Worm (Caenorhabditis elegans): ENCODE results near the gene grld-1.

The grld-1 gene

DNA sequence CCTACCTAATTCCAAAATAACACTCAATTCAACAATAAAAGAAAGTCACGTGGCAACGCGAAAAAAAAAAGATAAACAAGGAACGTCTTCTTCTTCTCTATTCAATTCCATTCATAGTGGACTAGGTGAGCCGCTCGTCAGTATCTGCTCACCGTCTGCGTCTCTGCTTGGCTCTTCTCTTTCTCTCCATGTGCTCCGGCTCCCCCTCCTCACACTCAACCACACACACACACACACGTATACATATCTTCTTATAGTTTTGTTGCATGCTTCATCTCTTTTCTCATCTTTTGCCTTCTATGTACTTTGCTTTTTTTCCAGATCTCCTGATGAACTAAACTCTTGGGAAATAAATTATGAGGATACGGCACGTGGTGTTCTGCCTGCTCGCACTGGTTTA, 6.4 kb upstream of the grld-1 start, which contains the start of gene daf-1 (continued):
- TF ChIP-seq F52B5.7 (tag; optimal IDR thresholded peaks at IDR 0.05): no peak
- TF ChIP-seq hmg-1.2 (GFP tag; IDR thresholded peaks at IDR 0.05): peak; percentile 58; the same call in 1 of the 2 replicates
- TF ChIP-seq hsf-1 (GFP tag; IDR thresholded peaks at IDR 0.05): no peak
- TF ChIP-seq egl-18 (GFP tag; IDR thresholded peaks at IDR 0.05): no peak

DNA sequence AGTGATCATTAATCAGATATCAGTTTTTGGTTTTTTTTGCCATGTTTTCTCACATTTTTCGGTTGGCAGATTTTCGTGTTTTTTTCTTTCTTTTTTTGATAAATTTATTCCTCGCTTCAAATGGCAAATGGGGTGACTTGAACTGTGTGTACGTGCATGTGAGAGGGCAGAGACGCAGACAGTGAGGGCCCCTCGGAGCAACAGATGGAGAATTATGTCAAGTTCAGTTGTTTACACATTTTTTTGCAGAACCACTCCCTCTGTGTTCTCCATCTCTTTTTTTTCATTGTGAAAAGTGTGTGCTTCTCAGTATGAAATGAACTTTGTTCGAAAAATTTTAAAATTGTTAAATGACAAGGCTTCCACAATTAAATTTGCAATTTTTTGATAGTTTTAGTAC, 4.4 kb upstream of the grld-1 start:
- no peak for TF ChIP-seq dpff-1 (tag; optimal IDR thresholded peaks at IDR 0.05)
- TF ChIP-seq cebp-1 (GFP tag; IDR thresholded peaks at IDR 0.05): 0 out of 2 replicates have a peak, but pooled peaks have one; percentile 16
- no peak for TF ChIP-seq cebp-1 (tag; optimal IDR thresholded peaks at IDR 0.05)

DNA sequence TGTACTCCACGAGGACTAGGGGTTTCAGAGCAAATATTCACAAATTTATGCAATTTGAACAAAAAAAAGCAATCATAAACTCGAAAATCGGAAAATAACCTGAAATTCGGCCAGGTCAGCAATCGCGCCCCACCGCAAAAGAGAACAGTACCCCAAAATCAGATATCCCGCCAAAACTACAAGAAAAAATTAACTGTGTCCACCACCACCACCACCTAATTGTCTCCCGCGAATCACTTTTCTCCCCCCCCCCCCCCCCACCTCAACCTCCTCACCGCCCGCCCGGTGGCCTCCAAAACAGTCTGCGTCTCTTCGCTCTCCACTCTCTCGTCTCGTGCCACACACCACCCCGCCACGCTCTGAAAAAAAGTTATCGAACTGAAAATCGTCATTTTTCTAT, 2.8 kb upstream of the grld-1 start:
- TF ChIP-seq D2030.7 (GFP tag; IDR thresholded peaks at IDR 0.05): peak; percentile 32; the same call in 1 of the 2 replicates
- TF ChIP-seq snpc-1.1 (tag; optimal IDR thresholded peaks at IDR 0.05; ENCODE audit: insufficient read depth): no peak
- no peak for TF ChIP-seq nfya-2 (GFP tag; IDR thresholded peaks at IDR 0.05)
- TF ChIP-seq lsy-27 (tag; optimal IDR thresholded peaks at IDR 0.05; ENCODE audit: borderline replicate concordance, insufficient read depth): no peak
- TF ChIP-seq dox-1 (GFP tag; IDR thresholded peaks at IDR 0.05): peak; percentile 46
- no peak for TF ChIP-seq ZK185.1 (tag; optimal IDR thresholded peaks at IDR 0.05; ENCODE audit: poor library complexity, severe bottlenecking)
- TF ChIP-seq let-607 (tag; optimal IDR thresholded peaks at IDR 0.05): peak; percentile 30 to 66
- no peak for TF ChIP-seq athp-1 (tag; optimal IDR thresholded peaks at IDR 0.05)
- peak; percentile 28 for TF ChIP-seq efl-1 (GFP tag; optimal IDR thresholded peaks at IDR 0.05)
- TF ChIP-seq mcd-1 (GFP tag; IDR thresholded peaks at IDR 0.05): peak; percentile 64; the same call in 1 of the 2 replicates
- TF ChIP-seq hsf-1 (GFP tag; IDR thresholded peaks at IDR 0.05): 0 out of 2 replicates have a peak, but pooled peaks have one; percentile 27
- TF ChIP-seq lsl-1 (GFP tag; optimal IDR thresholded peaks at IDR 0.05): peak; percentile 41
- peak; percentile 97 for TF ChIP-seq egrh-3 (GFP tag; IDR thresholded peaks at IDR 0.05)
- peak; percentile 95 for TF ChIP-seq zfh-2 (GFP tag; conservative IDR thresholded peaks at IDR 0.05)
- TF ChIP-seq attf-5 (GFP tag; optimal IDR thresholded peaks at IDR 0.05): peak; percentile 23
- no peak for TF ChIP-seq cebp-1 (GFP tag; IDR thresholded peaks at IDR 0.05)
- peak; percentile 10 for TF ChIP-seq cebp-1 (tag; optimal IDR thresholded peaks at IDR 0.05)
- TF ChIP-seq Y53F4B.3 (GFP tag; IDR thresholded peaks at IDR 0.05): no peak
- TF ChIP-seq hrde-1 (tag; optimal IDR thresholded peaks at IDR 0.05; ENCODE audit: borderline replicate concordance): no peak
- no peak for TF ChIP-seq dpl-1 (GFP tag; optimal IDR thresholded peaks at IDR 0.05)
- TF ChIP-seq B0336.3 (GFP tag; IDR thresholded peaks at IDR 0.05): 0 out of 2 replicates have a peak, but pooled peaks have one; percentile 18
- peak; percentile 68 for TF ChIP-seq madf-6 (GFP tag; IDR thresholded peaks at IDR 0.05)
- no peak for TF ChIP-seq tbx-9 (tag; optimal IDR thresholded peaks at IDR 0.05; ENCODE audit: borderline replicate concordance)
- peak; percentile 32; the same call in 1 of the 2 replicates for TF ChIP-seq hmg-1.2 (GFP tag; IDR thresholded peaks at IDR 0.05)
- no peak for TF ChIP-seq B0261.1 (tag; optimal IDR thresholded peaks at IDR 0.05)
- 0 out of 2 replicates have a peak, but pooled peaks have one; percentile 12 for TF ChIP-seq lin-26 (GFP tag; IDR thresholded peaks at IDR 0.05)
- no peak for TF ChIP-seq nfyb-1 (GFP tag; IDR thresholded peaks at IDR 0.05)
- no peak for TF ChIP-seq bed-1 (GFP tag; IDR thresholded peaks at IDR 0.05)
- no peak for TF ChIP-seq mes-4 (tag; optimal IDR thresholded peaks at IDR 0.05)
- TF ChIP-seq nfya-1 (tag; optimal IDR thresholded peaks at IDR 0.05; ENCODE audit: borderline replicate concordance, insufficient read depth): no peak
